Fruit fly (Drosophila melanogaster) Kc167 (cell line): Measurements from ENCODE around the gene CtIP.

Experiments used
- h ChIP-seq: fragments of >200 bp; optimal IDR thresholded peaks from 3 replicates; lab custom pipeline; 2018; ENCODE audit warnings: missing external identifiers
- insv ChIP-seq: fragments of >200 bp; optimal IDR thresholded peaks from 3 replicates; lab custom pipeline; 2018; ENCODE audit warnings: missing external identifiers

DNA sequence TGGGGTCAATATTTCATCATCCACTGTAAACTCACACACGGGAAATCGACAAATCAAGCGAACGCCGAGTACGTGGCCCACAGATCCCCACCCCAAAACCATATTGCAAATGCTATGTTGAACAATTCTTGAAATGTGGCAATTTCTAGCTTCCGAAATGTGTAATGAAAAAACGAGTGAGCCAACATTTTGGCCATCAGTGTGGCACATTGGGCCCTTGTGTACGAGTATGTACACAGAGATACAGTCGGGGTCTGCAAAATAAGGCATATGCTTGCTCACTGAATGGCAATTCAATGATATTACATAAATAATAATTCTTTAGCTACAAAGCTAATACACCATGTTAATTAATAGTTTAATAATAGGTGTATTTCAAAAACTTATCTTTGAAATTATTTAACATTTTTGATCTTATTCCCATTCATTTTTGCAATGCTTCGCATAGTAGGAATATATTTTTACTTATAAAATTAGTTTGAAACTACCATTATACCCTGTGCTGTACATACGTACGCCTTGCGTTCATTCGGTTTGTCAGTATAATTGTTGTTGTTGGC, 36.4 kb upstream of the CtIP start:
- TF ChIP-seq h (lab: Kevin White, UChicago) (no peak), insv (lab: Kevin White, UChicago) (no peak)
